Worm (Caenorhabditis elegans) whole organism, L1 larva: ENCODE results near the gene secs-1.

Experiments
- C16A3.4 ChIP-seq: fragments of 150-350 bp; optimal IDR thresholded peaks from 2 replicates; lab custom pipeline; 2014; ENCODE audit warnings: missing biosample characterization, missing genetic modification characterization
- aha-1 ChIP-seq: fragments of 150-350 bp; optimal IDR thresholded peaks from 2 replicates; lab custom pipeline; 2014; ENCODE audit warnings: missing biosample characterization, missing genetic modification characterization
- aly-2 ChIP-seq: fragments of 150-350 bp; optimal IDR thresholded peaks from 2 replicates; lab custom pipeline; 2014; ENCODE audit warnings: missing biosample characterization, missing genetic modification characterization
- blmp-1 ChIP-seq: fragments of 150-350 bp; optimal IDR thresholded peaks from 2 replicates; lab custom pipeline; 2014; ENCODE audit warnings: missing biosample characterization, missing genetic modification characterization
- ceh-88 ChIP-seq: fragments of 200-800 bp; sonication (Bioruptor generic); IDR thresholded peaks from 2 replicates; pipeline ENCODE4 v1.3.6; 2022; ENCODE audit warnings: missing genetic modification characterization, missing compliant biosample characterization
- ceh-90 ChIP-seq: sonication (generic microtip); optimal IDR thresholded peaks from 2 replicates; lab custom pipeline; 2016; ENCODE audit warnings: missing genetic modification characterization, missing compliant biosample characterization
- ces-1 ChIP-seq: fragments of 150-350 bp; optimal IDR thresholded peaks from 2 replicates; lab custom pipeline; 2014; ENCODE audit warnings: missing biosample characterization, missing genetic modification reagents, missing genetic modification characterization
- efl-1 ChIP-seq, 4 experiments: fragments of 150-350 bp; optimal IDR thresholded peaks in 3 of 4; peaks in 1 of 4; 1 replicate in 1 of 4; 2 replicates in 3 of 4; lab custom pipeline; 2014; ENCODE audit warnings: missing biosample characterization in 2 of 4, missing genetic modification characterization in 2 of 4, missing genetic modification reagents in 2 of 4
- egl-13 ChIP-seq: sonication (generic microtip); optimal IDR thresholded peaks from 2 replicates; lab custom pipeline; 2016; ENCODE audit warnings: missing genotype, missing genetic modification reagents, missing genetic modification characterization, missing compliant biosample characterization
- egl-27 ChIP-seq, 2 experiments: fragments of 150-350 bp in 1 of 2; sonication (generic microtip); optimal IDR thresholded peaks; 3 replicates each; lab custom pipeline; 2017 to 2018; ENCODE audit warnings: missing biosample characterization in 2 of 2, missing genetic modification characterization in 2 of 2, missing genetic modification reagents in 2 of 2
- elt-2 ChIP-seq: sonication (generic microtip); optimal IDR thresholded peaks from 2 replicates; lab custom pipeline; 2016; ENCODE audit warnings: missing genetic modification characterization, mild to moderate bottlenecking, inconsistent platforms, missing compliant biosample characterization, missing genetic modification reagents
- ets-5 ChIP-seq: fragments of 200-800 bp; sonication (Bioruptor generic); IDR thresholded peaks from 2 replicates; pipeline ENCODE4 v1.3.6; 2022; ENCODE audit warnings: missing genetic modification characterization, missing compliant biosample characterization
- fkh-10 ChIP-seq: sonication (generic microtip); optimal IDR thresholded peaks from 2 replicates; lab custom pipeline; 2017; ENCODE audit warnings: missing biosample characterization, missing genetic modification reagents, missing genetic modification characterization
- fkh-4 ChIP-seq: sonication (generic microtip); optimal IDR thresholded peaks from 2 replicates; lab custom pipeline; 2016; ENCODE audit warnings: missing compliant biosample characterization, missing genetic modification characterization, borderline replicate concordance
- hlh-17 ChIP-seq: fragments of 200-800 bp; sonication (Bioruptor generic); optimal IDR thresholded peaks from 2 replicates; lab custom pipeline; 2018; ENCODE audit warnings: missing genetic modification characterization, mild to moderate bottlenecking, missing compliant biosample characterization, moderate library complexity, borderline replicate concordance
- irx-1 ChIP-seq: sonication (generic microtip); optimal IDR thresholded peaks from 2 replicates; lab custom pipeline; 2016; ENCODE audit warnings: missing genetic modification characterization, missing compliant biosample characterization
- isw-1 ChIP-seq: fragments of 200-800 bp; sonication (Bioruptor generic); IDR thresholded peaks from 2 replicates; pipeline ENCODE4 v1.3.6; 2022; ENCODE audit warnings: missing genetic modification characterization, missing compliant biosample characterization
- lin-13 ChIP-seq: fragments of 150-350 bp; optimal IDR thresholded peaks from 2 replicates; lab custom pipeline; 2014; ENCODE audit warnings: missing biosample characterization, missing genetic modification reagents, missing genetic modification characterization
- lin-15B ChIP-seq: fragments of 150-350 bp; sonication (generic microtip); optimal IDR thresholded peaks from 3 replicates; lab custom pipeline; 2014; ENCODE audit warnings: missing biosample characterization, missing genetic modification characterization
- lin-35 ChIP-seq, 2 experiments: fragments of 150-350 bp; optimal IDR thresholded peaks; 2 replicates each; lab custom pipeline; 2014; ENCODE audit warnings: missing biosample characterization in 2 of 2, missing genetic modification characterization in 2 of 2, missing genetic modification reagents in 2 of 2
- lir-3 ChIP-seq: sonication (generic microtip); optimal IDR thresholded peaks from 2 replicates; lab custom pipeline; 2016; ENCODE audit warnings: mild to moderate bottlenecking, missing genetic modification characterization, moderate library complexity, missing compliant biosample characterization; ENCODE audit not compliant: poor library complexity
- mab-9 ChIP-seq: fragments of 200-800 bp; sonication (Bioruptor generic); IDR thresholded peaks from 2 replicates; pipeline ENCODE4 v1.3.6; 2022; ENCODE audit warnings: missing genetic modification reagents, missing genetic modification characterization, missing compliant biosample characterization
- mdl-1 ChIP-seq, 2 experiments: fragments of 150-350 bp; optimal IDR thresholded peaks; 2 replicates each; lab custom pipeline; 2014 to 2017; ENCODE audit warnings: missing biosample characterization in 2 of 2, missing genetic modification characterization in 2 of 2, inconsistent platforms in 1 of 2
- mef-2 ChIP-seq: fragments of 150-350 bp; optimal IDR thresholded peaks from 2 replicates; lab custom pipeline; 2014; ENCODE audit warnings: missing biosample characterization, missing genetic modification characterization
- mep-1 ChIP-seq: fragments of 150-350 bp; optimal IDR thresholded peaks from 2 replicates; lab custom pipeline; 2014; ENCODE audit warnings: missing biosample characterization, missing genetic modification characterization
- nhr-12 ChIP-seq: sonication (generic microtip); optimal IDR thresholded peaks from 2 replicates; lab custom pipeline; 2017; ENCODE audit warnings: missing biosample characterization, missing genetic modification characterization
- nhr-20 ChIP-seq: sonication (generic microtip); optimal IDR thresholded peaks from 2 replicates; lab custom pipeline; 2016; ENCODE audit warnings: mild to moderate bottlenecking, missing genetic modification characterization, missing compliant biosample characterization
- nhr-71 ChIP-seq: sonication (generic microtip); optimal IDR thresholded peaks from 2 replicates; lab custom pipeline; 2016; ENCODE audit warnings: mild to moderate bottlenecking, missing genetic modification characterization, moderate library complexity, missing compliant biosample characterization
- nhr-76 ChIP-seq: sonication (generic microtip); optimal IDR thresholded peaks from 2 replicates; lab custom pipeline; 2017; ENCODE audit warnings: missing biosample characterization, missing genetic modification characterization
- nhr-77 ChIP-seq: fragments of 150-350 bp; optimal IDR thresholded peaks from 2 replicates; lab custom pipeline; 2014; ENCODE audit warnings: missing biosample characterization, missing genetic modification characterization
- nhr-84 ChIP-seq: sonication (generic microtip); optimal IDR thresholded peaks from 2 replicates; lab custom pipeline; 2017; ENCODE audit warnings: missing biosample characterization, missing genetic modification characterization
- nhr-85 ChIP-seq: sonication (generic microtip); peaks from one replicate; lab custom pipeline; 2016; ENCODE audit warnings: missing genetic modification characterization, inconsistent platforms, missing compliant biosample characterization
- nhr-90 ChIP-seq: sonication (generic microtip); optimal IDR thresholded peaks from 2 replicates; lab custom pipeline; 2016; ENCODE audit warnings: mild to moderate bottlenecking, missing genetic modification characterization, missing compliant biosample characterization; ENCODE audit not compliant: poor library complexity
- pax-3 ChIP-seq: fragments of 200-800 bp; sonication (Bioruptor generic); optimal IDR thresholded peaks from 2 replicates; lab custom pipeline; 2018; ENCODE audit warnings: mild to moderate bottlenecking, missing genetic modification characterization, moderate library complexity, missing compliant biosample characterization
- skn-1 ChIP-seq: fragments of 150-350 bp; optimal IDR thresholded peaks from 2 replicates; lab custom pipeline; 2014; ENCODE audit warnings: missing biosample characterization, missing genetic modification characterization
- snu-23 ChIP-seq: sonication (generic microtip); optimal IDR thresholded peaks from 2 replicates; lab custom pipeline; 2016; ENCODE audit warnings: missing genetic modification characterization, missing compliant biosample characterization
- sptf-1 ChIP-seq: fragments of 150-350 bp; optimal IDR thresholded peaks from 2 replicates; lab custom pipeline; 2014; ENCODE audit warnings: missing biosample characterization, missing genetic modification characterization
- tbx-2 ChIP-seq: sonication (generic microtip); optimal IDR thresholded peaks from 2 replicates; lab custom pipeline; 2016; ENCODE audit warnings: missing genetic modification characterization, missing compliant biosample characterization
- unc-130 ChIP-seq: fragments of 150-350 bp; optimal IDR thresholded peaks from 2 replicates; lab custom pipeline; 2017; ENCODE audit warnings: missing biosample characterization, missing genetic modification characterization, inconsistent platforms
- unc-62 ChIP-seq: fragments of 150-350 bp; optimal IDR thresholded peaks from 2 replicates; lab custom pipeline; 2014; ENCODE audit warnings: missing biosample characterization, missing genetic modification reagents, missing genetic modification characterization
- unc-86 ChIP-seq: sonication (generic microtip); optimal IDR thresholded peaks from 2 replicates; lab custom pipeline; 2016; ENCODE audit warnings: missing genetic modification characterization, missing compliant biosample characterization
- xbp-1 ChIP-seq: sonication (generic microtip); optimal IDR thresholded peaks from 2 replicates; lab custom pipeline; 2016; ENCODE audit warnings: missing genetic modification characterization, missing compliant biosample characterization
- zag-1 ChIP-seq: fragments of 150-350 bp; optimal IDR thresholded peaks from 2 replicates; lab custom pipeline; 2014; ENCODE audit warnings: missing biosample characterization, missing genetic modification characterization
- zip-4 ChIP-seq: fragments of 200-800 bp; sonication (Bioruptor generic); optimal IDR thresholded peaks from 2 replicates; lab custom pipeline; 2018; ENCODE audit warnings: mild to moderate bottlenecking, missing genetic modification characterization, moderate library complexity, missing compliant biosample characterization
- ztf-11 ChIP-seq, 2 experiments: sonication (generic microtip); optimal IDR thresholded peaks; 2 replicates each; lab custom pipeline; 2016 to 2017; ENCODE audit warnings: missing genetic modification characterization in 2 of 2, missing biosample characterization in 1 of 2, missing compliant biosample characterization in 1 of 2
- ztf-4 ChIP-seq: fragments of 150-350 bp; optimal IDR thresholded peaks from 2 replicates; lab custom pipeline; 2014; ENCODE audit warnings: missing biosample characterization, missing genetic modification characterization

secs-1 gene

DNA sequence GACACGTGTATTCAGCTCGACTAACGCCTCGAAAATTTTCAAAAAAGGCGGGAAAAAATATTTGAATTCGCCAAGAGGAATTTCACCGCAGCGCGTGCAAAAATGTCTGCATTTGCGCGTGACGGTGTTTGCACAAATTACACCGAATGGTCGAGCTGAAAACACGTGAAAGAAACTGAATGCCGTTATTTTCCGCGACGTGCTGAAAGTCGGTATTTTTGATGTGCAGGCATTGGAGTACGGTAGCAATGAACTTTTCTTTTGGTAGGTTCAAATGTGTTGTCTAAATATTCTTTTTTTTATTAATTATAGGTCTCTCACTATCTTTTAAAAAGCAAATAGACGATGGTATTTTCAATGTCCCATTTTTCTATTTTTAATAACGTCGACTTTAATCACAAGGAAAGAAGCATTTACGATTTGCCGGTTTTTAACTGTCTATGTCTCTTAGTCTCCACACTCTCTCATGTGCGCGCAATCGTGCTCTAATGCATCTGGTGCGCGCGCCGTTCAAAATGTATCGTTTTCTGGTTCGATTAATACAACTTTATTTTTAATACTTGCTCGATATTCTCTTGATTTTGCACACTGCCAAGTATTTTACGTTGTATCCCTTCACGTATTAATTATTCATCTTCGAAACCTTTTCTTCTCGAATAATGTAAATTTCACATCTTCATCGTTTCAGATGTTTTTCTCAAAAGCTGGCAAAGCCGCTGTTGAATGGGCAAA, 9.3 kb upstream of the secs-1 start, which contains the start of the genes C29A12.1 and lig-1 (continued):
- TF ChIP-seq mab-9 (GFP tag; lab: Robert Waterston, UW) (no peak), nhr-20 (tag; lab: Kevin White, UChicago) (peak; percentile 3), fkh-10 (GFP tag; lab: Kevin White, UChicago) (no peak), isw-1 (GFP tag; lab: Robert Waterston, UW) (no peak), mdl-1 (tag; optimal IDR thresholded peaks at IDR 0.05; lab: Kevin White, UChicago) (peak in 1 of 2 experiments; percentile 46), ztf-11 (tag; optimal IDR thresholded peaks at IDR 0.05; lab: Kevin White, UChicago) (no peak), ztf-4 (tag; lab: Kevin White, UChicago) (no peak), egl-13 (no peak), tbx-2 (tag; lab: Kevin White, UChicago) (no peak), nhr-77 (tag; lab: Kevin White, UChicago) (no peak), zag-1 (tag; lab: Kevin White, UChicago) (no peak), C16A3.4 (tag; lab: Kevin White, UChicago) (peak; percentile 42), blmp-1 (tag; lab: Kevin White, UChicago) (peak; percentile 57), mef-2 (tag; lab: Kevin White, UChicago) (no peak), xbp-1 (tag; lab: Kevin White, UChicago) (peak; percentile 16), sptf-1 (tag; lab: Kevin White, UChicago) (no peak), skn-1 (peak; percentile 30), zip-4 (GFP tag; lab: Kevin White, UChicago) (no peak), unc-86 (tag; lab: Kevin White, UChicago) (no peak), lin-15B (peak; percentile 42), aly-2 (tag; lab: Kevin White, UChicago) (no peak), unc-130 (peak; percentile 19), egl-27 (tag; optimal IDR thresholded peaks at IDR 0.05; lab: Kevin White, UChicago) (no peak)

DNA sequence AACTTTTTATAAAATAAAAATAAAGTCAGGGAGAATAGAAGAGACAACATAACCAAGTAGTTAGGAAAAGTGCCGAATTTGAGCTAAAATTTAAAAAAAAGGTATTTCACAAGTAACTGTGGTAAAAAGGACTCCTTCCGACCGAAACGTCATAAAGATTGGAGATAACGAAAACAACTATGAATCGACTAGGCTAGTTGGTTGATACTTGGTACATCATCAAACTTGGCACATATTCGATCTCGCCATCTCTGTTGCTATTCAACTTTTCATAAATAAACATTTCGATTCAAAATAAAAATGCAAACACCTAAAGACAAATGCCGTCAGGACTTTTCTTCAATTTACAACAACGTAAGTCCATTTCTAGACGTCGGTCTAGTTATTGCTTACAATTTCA, 7.5 kb upstream of the secs-1 start, which contains the start of gene C29A12.22:
Gene C29A12.22 (plus strand): TSS at position 301 of the 400 bp plus-strand sequence.
- TF ChIP-seq C16A3.4 (tag; lab: Kevin White, UChicago) (no peak), snu-23 (no peak), mep-1 (tag; lab: Kevin White, UChicago) (no peak), nhr-20 (tag; lab: Kevin White, UChicago) (no peak), tbx-2 (tag; lab: Kevin White, UChicago) (no peak)
- TF ChIP-seq, all 84 proteins: peak for 0

ce11 chrV:10807862-10808327, 3.6 kb upstream of the secs-1 start, which contains the start of gene plrg-1:
plrg-1 (minus strand) TSS chrV:10807912.
- peak; percentile 45 for TF ChIP-seq fkh-4 (tag; lab: Kevin White, UChicago)
- peak in 1 of 2 experiments; percentile 77 for TF ChIP-seq ztf-11 (tag; optimal IDR thresholded peaks at IDR 0.05; lab: Kevin White, UChicago)
- TF ChIP-seq ces-1 (GFP tag; lab: Kevin White, UChicago), result peak; percentile 14
- peak; percentile 80 to 86 for TF ChIP-seq efl-1 (optimal IDR thresholded peaks at IDR 0.05; lab: Kevin White, UChicago)
- peak; percentile 79 to 98 for TF ChIP-seq efl-1 (GFP tag; optimal IDR thresholded peaks at IDR 0.05 in 1 of 2; lab: Kevin White, UChicago)
- TF ChIP-seq lir-3 (tag; lab: Kevin White, UChicago), result peak; percentile 83
- no peak for TF ChIP-seq hlh-17 (GFP tag; lab: Kevin White, UChicago)
- TF ChIP-seq lin-15B, result peak; percentile 87
- TF ChIP-seq mep-1 (tag; lab: Kevin White, UChicago), result peak; percentile 91
- TF ChIP-seq elt-2, result peak; percentile 79
- no peak for TF ChIP-seq nhr-76
- peak; percentile 77 for TF ChIP-seq mab-9 (GFP tag; lab: Robert Waterston, UW)
- TF ChIP-seq unc-62 (GFP tag; lab: Kevin White, UChicago), result no peak
- peak; percentile 74 for TF ChIP-seq pax-3
- TF ChIP-seq nhr-84, result no peak
- TF ChIP-seq nhr-12 (tag; lab: Kevin White, UChicago), result no peak
- TF ChIP-seq irx-1 (tag; lab: Kevin White, UChicago), result peak; percentile 75
- TF ChIP-seq lin-13, result peak; percentile 81
- peak in 1 of 2 experiments; percentile 78 for TF ChIP-seq mdl-1 (tag; optimal IDR thresholded peaks at IDR 0.05; lab: Kevin White, UChicago)
- peak; percentile 90 for TF ChIP-seq skn-1
- TF ChIP-seq lin-35 (GFP tag; optimal IDR thresholded peaks at IDR 0.05; lab: Kevin White, UChicago), result peak; percentile 76 to 86
- peak; percentile 25 for TF ChIP-seq aha-1 (tag; lab: Kevin White, UChicago)
- TF ChIP-seq ceh-90 (tag; lab: Kevin White, UChicago), result peak; percentile 51
- no peak for TF ChIP-seq ets-5
- peak; percentile 94 for TF ChIP-seq nhr-71 (tag; lab: Kevin White, UChicago)
- TF ChIP-seq xbp-1 (tag; lab: Kevin White, UChicago), result peak; percentile 86
- peak; percentile 89 for TF ChIP-seq nhr-90 (tag; lab: Kevin White, UChicago)
- TF ChIP-seq nhr-85, result peak; percentile 92
- peak; percentile 97 for TF ChIP-seq unc-130
- TF ChIP-seq ceh-88 (GFP tag; lab: Robert Waterston, UW), result peak; percentile 68
